Worm (Caenorhabditis elegans) whole organism, L1 larva: ENCODE results near the gene srh-11.

Experiments used
- C04F5.9 ChIP-seq: sonication (generic microtip); optimal IDR thresholded peaks from 2 replicates; lab custom pipeline; 2016; ENCODE audit warnings: missing genetic modification characterization, missing compliant biosample characterization
- aha-1 ChIP-seq: fragments of 150-350 bp; optimal IDR thresholded peaks from 2 replicates; lab custom pipeline; 2014; ENCODE audit warnings: missing biosample characterization, missing genetic modification characterization
- alr-1 ChIP-seq: fragments of 200-800 bp; sonication (Bioruptor generic); optimal IDR thresholded peaks from 2 replicates; lab custom pipeline; 2018; ENCODE audit warnings: borderline replicate concordance, mild to moderate bottlenecking, missing genetic modification characterization, missing compliant biosample characterization
- ceh-8 ChIP-seq: fragments of 200-800 bp; sonication (Bioruptor generic); optimal IDR thresholded peaks from 2 replicates; lab custom pipeline; 2018; ENCODE audit warnings: mild to moderate bottlenecking, missing genetic modification characterization, moderate library complexity, missing compliant biosample characterization
- dsc-1 ChIP-seq: sonication (generic microtip); optimal IDR thresholded peaks from 2 replicates; lab custom pipeline; 2016; ENCODE audit warnings: mild to moderate bottlenecking, missing genetic modification characterization, missing compliant biosample characterization
- efl-1 ChIP-seq, 4 experiments: fragments of 150-350 bp; optimal IDR thresholded peaks in 3 of 4; peaks in 1 of 4; 1 replicate in 1 of 4; 2 replicates in 3 of 4; lab custom pipeline; 2014; ENCODE audit warnings: missing biosample characterization in 2 of 4, missing genetic modification characterization in 2 of 4, missing genetic modification reagents in 2 of 4
- efl-3 ChIP-seq: fragments of 200-800 bp; sonication (Bioruptor generic); optimal IDR thresholded peaks from 2 replicates; lab custom pipeline; 2018; ENCODE audit warnings: mild to moderate bottlenecking, missing genetic modification characterization, missing compliant biosample characterization
- elt-2 ChIP-seq: sonication (generic microtip); optimal IDR thresholded peaks from 2 replicates; lab custom pipeline; 2016; ENCODE audit warnings: missing genetic modification characterization, mild to moderate bottlenecking, inconsistent platforms, missing compliant biosample characterization, missing genetic modification reagents
- fkh-4 ChIP-seq: sonication (generic microtip); optimal IDR thresholded peaks from 2 replicates; lab custom pipeline; 2016; ENCODE audit warnings: missing compliant biosample characterization, missing genetic modification characterization, borderline replicate concordance
- fkh-8 ChIP-seq: sonication (generic microtip); optimal IDR thresholded peaks from 2 replicates; lab custom pipeline; 2016; ENCODE audit warnings: mild to moderate bottlenecking, missing genetic modification characterization, missing compliant biosample characterization
- grh-1 ChIP-seq: fragments of 200-800 bp; sonication (Bioruptor generic); IDR thresholded peaks from 2 replicates; pipeline ENCODE4 v1.3.6; 2022; ENCODE audit warnings: missing genetic modification reagents, missing genetic modification characterization, missing compliant biosample characterization
- irx-1 ChIP-seq: sonication (generic microtip); optimal IDR thresholded peaks from 2 replicates; lab custom pipeline; 2016; ENCODE audit warnings: missing genetic modification characterization, missing compliant biosample characterization
- jun-1 ChIP-seq: fragments of 150-350 bp; optimal IDR thresholded peaks from 2 replicates; lab custom pipeline; 2014; ENCODE audit warnings: missing biosample characterization, missing genetic modification reagents, missing genetic modification characterization
- lin-35 ChIP-seq, 2 experiments: fragments of 150-350 bp; optimal IDR thresholded peaks; 2 replicates each; lab custom pipeline; 2014; ENCODE audit warnings: missing biosample characterization in 2 of 2, missing genetic modification characterization in 2 of 2, missing genetic modification reagents in 2 of 2
- lsy-2 ChIP-seq, 2 experiments: fragments of 150-350 bp; optimal IDR thresholded peaks; 2 replicates each; lab custom pipeline; 2014; ENCODE audit warnings: missing biosample characterization in 2 of 2, missing genetic modification characterization in 2 of 2
- mab-9 ChIP-seq: fragments of 200-800 bp; sonication (Bioruptor generic); IDR thresholded peaks from 2 replicates; pipeline ENCODE4 v1.3.6; 2022; ENCODE audit warnings: missing genetic modification reagents, missing genetic modification characterization, missing compliant biosample characterization
- mef-2 ChIP-seq: fragments of 150-350 bp; optimal IDR thresholded peaks from 2 replicates; lab custom pipeline; 2014; ENCODE audit warnings: missing biosample characterization, missing genetic modification characterization
- nhr-11 ChIP-seq: fragments of 150-350 bp; optimal IDR thresholded peaks from 2 replicates; lab custom pipeline; 2014; ENCODE audit warnings: missing biosample characterization, missing genetic modification characterization
- nhr-12 ChIP-seq: sonication (generic microtip); optimal IDR thresholded peaks from 2 replicates; lab custom pipeline; 2017; ENCODE audit warnings: missing biosample characterization, missing genetic modification characterization
- nhr-47 ChIP-seq: sonication (generic microtip); optimal IDR thresholded peaks from 2 replicates; lab custom pipeline; 2016; ENCODE audit warnings: mild to moderate bottlenecking, missing genetic modification characterization, moderate library complexity, missing compliant biosample characterization
- nhr-71 ChIP-seq: sonication (generic microtip); optimal IDR thresholded peaks from 2 replicates; lab custom pipeline; 2016; ENCODE audit warnings: mild to moderate bottlenecking, missing genetic modification characterization, moderate library complexity, missing compliant biosample characterization
- nhr-84 ChIP-seq: sonication (generic microtip); optimal IDR thresholded peaks from 2 replicates; lab custom pipeline; 2017; ENCODE audit warnings: missing biosample characterization, missing genetic modification characterization
- nhr-85 ChIP-seq: sonication (generic microtip); peaks from one replicate; lab custom pipeline; 2016; ENCODE audit warnings: missing genetic modification characterization, inconsistent platforms, missing compliant biosample characterization
- pax-3 ChIP-seq: fragments of 200-800 bp; sonication (Bioruptor generic); optimal IDR thresholded peaks from 2 replicates; lab custom pipeline; 2018; ENCODE audit warnings: mild to moderate bottlenecking, missing genetic modification characterization, moderate library complexity, missing compliant biosample characterization
- pqm-1 ChIP-seq: sonication (generic microtip); optimal IDR thresholded peaks from 3 replicates; lab custom pipeline; 2017; ENCODE audit warnings: missing biosample characterization, missing genetic modification characterization
- sox-4 ChIP-seq: sonication (generic microtip); optimal IDR thresholded peaks from 2 replicates; lab custom pipeline; 2016; ENCODE audit warnings: missing genetic modification characterization, missing compliant biosample characterization
- swsn-7 ChIP-seq: sonication (generic microtip); optimal IDR thresholded peaks from 2 replicates; lab custom pipeline; 2016; ENCODE audit warnings: missing genetic modification characterization, missing compliant biosample characterization
- tbx-2 ChIP-seq: sonication (generic microtip); optimal IDR thresholded peaks from 2 replicates; lab custom pipeline; 2016; ENCODE audit warnings: missing genetic modification characterization, missing compliant biosample characterization
- unc-130 ChIP-seq: fragments of 150-350 bp; optimal IDR thresholded peaks from 2 replicates; lab custom pipeline; 2017; ENCODE audit warnings: missing biosample characterization, missing genetic modification characterization, inconsistent platforms
- unc-30 ChIP-seq: sonication (generic microtip); optimal IDR thresholded peaks from 2 replicates; lab custom pipeline; 2017; ENCODE audit warnings: missing biosample characterization, missing genetic modification characterization
- unc-62 ChIP-seq: fragments of 150-350 bp; optimal IDR thresholded peaks from 2 replicates; lab custom pipeline; 2014; ENCODE audit warnings: missing biosample characterization, missing genetic modification reagents, missing genetic modification characterization
- unc-86 ChIP-seq: sonication (generic microtip); optimal IDR thresholded peaks from 2 replicates; lab custom pipeline; 2016; ENCODE audit warnings: missing genetic modification characterization, missing compliant biosample characterization
- vab-15 ChIP-seq: sonication (generic microtip); optimal IDR thresholded peaks from 2 replicates; lab custom pipeline; 2017; ENCODE audit warnings: missing genotype, mild to moderate bottlenecking, missing genetic modification characterization, missing compliant biosample characterization
- ztf-11 ChIP-seq, 2 experiments: sonication (generic microtip); optimal IDR thresholded peaks; 2 replicates each; lab custom pipeline; 2016 to 2017; ENCODE audit warnings: missing genetic modification characterization in 2 of 2, missing biosample characterization in 1 of 2, missing compliant biosample characterization in 1 of 2
- ztf-4 ChIP-seq: fragments of 150-350 bp; optimal IDR thresholded peaks from 2 replicates; lab custom pipeline; 2014; ENCODE audit warnings: missing biosample characterization, missing genetic modification characterization

Gene srh-11

DNA sequence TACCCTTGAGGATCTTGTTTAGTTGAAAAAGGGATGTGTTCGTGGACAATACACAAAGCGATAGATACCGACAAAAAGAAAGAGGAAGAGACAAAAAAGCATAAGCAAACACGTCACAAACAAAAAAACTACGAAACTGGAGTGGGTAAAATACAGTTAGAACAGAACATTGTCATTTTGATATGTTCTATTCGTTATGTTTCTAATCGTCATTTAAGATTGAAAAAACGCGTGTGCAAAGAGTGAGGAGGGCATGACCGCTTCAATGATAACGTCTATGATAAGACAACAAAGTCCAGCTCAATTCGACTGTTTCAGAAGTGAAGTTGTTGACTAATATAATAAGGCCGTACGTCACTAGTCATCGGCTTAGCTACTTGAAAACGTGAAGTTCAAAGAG is 36.5 kb upstream of the srh-11 start:
- no peak for TF ChIP-seq jun-1
- TF ChIP-seq fkh-4 (tag; lab: Kevin White, UChicago) = no peak
- no peak for TF ChIP-seq efl-1 (optimal IDR thresholded peaks at IDR 0.05; lab: Kevin White, UChicago)
- TF ChIP-seq efl-1 (GFP tag; optimal IDR thresholded peaks at IDR 0.05 in 1 of 2; lab: Kevin White, UChicago) = peak in 1 of 2 experiments; percentile 24
- TF ChIP-seq elt-2 (tag; lab: Kevin White, UChicago) = peak; percentile 69
- TF ChIP-seq lin-35 (GFP tag; optimal IDR thresholded peaks at IDR 0.05; lab: Kevin White, UChicago) = peak in 1 of 2 experiments; percentile 10

DNA sequence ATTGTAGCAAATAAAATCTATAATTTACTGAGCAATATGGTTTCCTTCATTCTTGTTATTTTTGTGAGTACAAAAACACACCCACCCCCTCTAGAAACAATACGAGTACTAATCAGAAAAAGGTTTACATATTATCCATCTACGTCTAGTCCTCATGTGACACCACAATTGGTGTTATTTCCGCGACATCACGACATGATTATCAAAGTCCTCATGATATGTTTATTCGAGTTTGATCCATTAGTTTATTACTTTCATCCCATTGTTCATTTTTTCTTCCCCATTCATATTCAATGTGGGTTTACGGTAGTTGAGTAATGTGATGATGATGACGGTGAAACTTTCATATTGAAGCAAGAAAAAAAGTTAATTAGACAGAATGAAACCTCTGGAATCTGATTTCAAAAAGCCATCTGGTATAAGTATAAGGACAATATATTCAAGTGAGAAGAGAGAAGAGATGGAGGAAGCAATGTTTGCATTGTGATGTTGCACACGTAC is 35.5 kb upstream of the srh-11 start:
- TF ChIP-seq pax-3 (peak; percentile 46), fkh-8 (tag; lab: Kevin White, UChicago) (peak; percentile 26), ceh-8 (GFP tag; lab: Kevin White, UChicago) (no peak), sox-4 (tag; lab: Kevin White, UChicago) (peak; percentile 7), efl-3 (no peak), unc-62 (no peak), nhr-71 (peak; percentile 31), nhr-47 (tag; lab: Kevin White, UChicago) (peak; percentile 1), mab-9 (no peak), unc-86 (peak; percentile 68), dsc-1 (peak; percentile 93), efl-1 (optimal IDR thresholded peaks at IDR 0.05; lab: Kevin White, UChicago) (no peak), efl-1 (GFP tag; optimal IDR thresholded peaks at IDR 0.05 in 1 of 2; lab: Kevin White, UChicago) (peak in 1 of 2 experiments; percentile 90)

- TF ChIP-seq alr-1 (no peak), efl-1 (optimal IDR thresholded peaks at IDR 0.05; lab: Kevin White, UChicago) (no peak), efl-1 (GFP tag; optimal IDR thresholded peaks at IDR 0.05 in 1 of 2; lab: Kevin White, UChicago) (peak in 1 of 2 experiments; percentile 21), tbx-2 (tag; lab: Kevin White, UChicago) (no peak)
Measured at ce11 chrX:8350984-8351383, 32.1 kb upstream of the srh-11 start, which contains the start of gene npr-28. Gene npr-28 (minus strand): TSS chrX:8351084.

- TF ChIP-seq dsc-1 = no peak
- no peak for TF ChIP-seq nhr-12
- no peak for TF ChIP-seq nhr-47 (tag; lab: Kevin White, UChicago)
- TF ChIP-seq irx-1 (tag; lab: Kevin White, UChicago) = no peak
- no peak for TF ChIP-seq unc-130 (tag; lab: Kevin White, UChicago)
- TF ChIP-seq swsn-7 (tag; lab: Kevin White, UChicago) = no peak
- no peak for TF ChIP-seq nhr-84
- no peak for TF ChIP-seq fkh-4 (tag; lab: Kevin White, UChicago)
- TF ChIP-seq sox-4 (tag; lab: Kevin White, UChicago) = no peak
Measured at ce11 chrX:8346248-8346647, 27.4 kb upstream of the srh-11 start, which contains the start of gene drd-5. Gene drd-5 (minus strand): TSS chrX:8346348.

DNA sequence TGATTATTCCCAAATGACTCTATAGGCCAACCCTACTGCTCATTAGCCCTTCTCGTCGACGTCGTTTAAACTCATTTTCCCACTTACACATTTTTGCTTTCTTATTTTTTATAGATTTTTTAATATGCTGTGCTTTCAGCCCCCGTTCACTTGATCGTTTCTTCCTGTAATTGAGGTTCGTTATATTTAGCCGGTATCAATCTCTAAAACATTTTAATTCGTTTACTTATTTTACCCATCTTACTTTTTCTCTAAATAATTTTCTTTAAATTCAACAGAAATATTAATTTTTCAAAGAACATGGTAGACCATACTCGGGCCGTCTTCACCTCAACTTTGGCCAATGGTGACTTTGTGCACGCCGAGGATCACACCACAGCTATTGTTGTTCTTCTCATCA is 22.8 kb upstream of the srh-11 start, which contains the start of gene F55E10.1:
TSS of gene F55E10.1 (plus strand) at position 301 of the 400 bp plus-strand sequence.
- TF ChIP-seq C04F5.9 (tag; lab: Kevin White, UChicago) (no peak), nhr-84 (no peak), ztf-11 (tag; optimal IDR thresholded peaks at IDR 0.05; lab: Kevin White, UChicago) (no peak), lsy-2 (tag; optimal IDR thresholded peaks at IDR 0.05; lab: Kevin White, UChicago) (no peak), mef-2 (tag; lab: Kevin White, UChicago) (no peak), grh-1 (GFP tag; lab: Robert Waterston, UW) (no peak), vab-15 (tag; lab: Kevin White, UChicago) (no peak), aha-1 (tag; lab: Kevin White, UChicago) (no peak), swsn-7 (tag; lab: Kevin White, UChicago) (no peak), ztf-4 (tag; lab: Kevin White, UChicago) (no peak), pqm-1 (no peak), irx-1 (tag; lab: Kevin White, UChicago) (no peak), unc-30 (tag; lab: Kevin White, UChicago) (no peak), nhr-11 (tag; lab: Kevin White, UChicago) (no peak), pax-3 (no peak), nhr-85 (tag; lab: Kevin White, UChicago) (no peak)
